Fruit fly (Drosophila melanogaster) whole organism, embryonic: ENCODE results near the gene eIF2Bepsilon.

ENCODE experiments used
- Adf1 ChIP-seq: fragments of 200-800 bp; sonication (Bioruptor generic); IDR thresholded peaks from 2 replicates; pipeline ENCODE4 v1.3.6; 2022; ENCODE audit warnings: missing biosample characterization, missing genetic modification characterization
- Atf3 ChIP-seq: fragments of 200-800 bp; sonication (Bioruptor generic); optimal IDR thresholded peaks from 3 replicates; lab custom pipeline; 2016; ENCODE audit warnings: missing biosample characterization, missing genetic modification characterization
- BtbVII ChIP-seq: fragments of 200-800 bp; sonication (Bioruptor generic); optimal IDR thresholded peaks from 3 replicates; lab custom pipeline; 2017; ENCODE audit warnings: missing biosample characterization, mild to moderate bottlenecking, missing genetic modification characterization
- Bteb2 ChIP-seq: fragments of 200-800 bp; sonication (Bioruptor generic); optimal IDR thresholded peaks from 2 replicates; lab custom pipeline; 2016; ENCODE audit warnings: missing biosample characterization, missing genetic modification characterization
- CG10274 ChIP-seq: fragments of 200-800 bp; sonication (Bioruptor generic); optimal IDR thresholded peaks from 3 replicates; lab custom pipeline; 2017; ENCODE audit warnings: missing biosample characterization, mild to moderate bottlenecking, missing genetic modification characterization
- CG10431 ChIP-seq: fragments of 200-800 bp; sonication (Bioruptor generic); optimal IDR thresholded peaks from 3 replicates; lab custom pipeline; 2018; ENCODE audit warnings: missing biosample characterization, mild to moderate bottlenecking, missing genetic modification characterization
- CG10959 ChIP-seq: fragments of 200-800 bp; sonication (Bioruptor generic); IDR thresholded peaks from 2 replicates; pipeline ENCODE4 v1.3.6; 2022; ENCODE audit warnings: missing biosample characterization, missing genetic modification characterization
- CG10979 ChIP-seq: fragments of 200-800 bp; sonication (Bioruptor generic); optimal IDR thresholded peaks from 2 replicates; lab custom pipeline; 2018; ENCODE audit warnings: missing biosample characterization, mild to moderate bottlenecking, missing genetic modification characterization, moderate library complexity
- CG11085 ChIP-seq: fragments of 200-800 bp; sonication (Bioruptor generic); IDR thresholded peaks from 2 replicates; pipeline ENCODE4 v1.3.6; 2022; ENCODE audit warnings: missing biosample characterization, missing genetic modification characterization
- CG12744 ChIP-seq: fragments of 200-800 bp; sonication (Bioruptor generic); optimal IDR thresholded peaks from 2 replicates; lab custom pipeline; 2016; ENCODE audit warnings: missing biosample characterization, missing genetic modification characterization
- CG13287 ChIP-seq: fragments of 200-800 bp; sonication (Bioruptor generic); IDR thresholded peaks from 2 replicates; pipeline ENCODE4 v1.3.6; 2022; ENCODE audit warnings: missing biosample characterization, missing genetic modification characterization; ENCODE audit not compliant: partially characterized antibody
- CG13424 ChIP-seq: fragments of 200-800 bp; sonication (Bioruptor generic); optimal IDR thresholded peaks from 2 replicates; lab custom pipeline; 2019; ENCODE audit warnings: missing biosample characterization, mild to moderate bottlenecking, missing genetic modification characterization, moderate library complexity
- CG17186 ChIP-seq: fragments of 200-800 bp; sonication (Bioruptor generic); optimal IDR thresholded peaks from 3 replicates; lab custom pipeline; 2017; ENCODE audit warnings: missing biosample characterization, missing genetic modification reagents, missing genetic modification characterization
- CG17328 ChIP-seq: fragments of 200-800 bp; sonication (Bioruptor generic); IDR thresholded peaks from 2 replicates; pipeline ENCODE4 v1.3.6; 2022; ENCODE audit warnings: missing biosample characterization, missing genetic modification characterization
- CG18262 ChIP-seq: fragments of 200-800 bp; optimal IDR thresholded peaks from 3 replicates; lab custom pipeline; 2019; ENCODE audit warnings: missing biosample characterization, mild to moderate bottlenecking, missing genetic modification characterization, moderate library complexity
- CG3995 ChIP-seq: fragments of 200-800 bp; sonication (Bioruptor generic); optimal IDR thresholded peaks from 3 replicates; lab custom pipeline; 2016; ENCODE audit warnings: missing biosample characterization, missing genetic modification characterization
- CG7987 ChIP-seq: fragments of 200-800 bp; sonication (Bioruptor generic); optimal IDR thresholded peaks from 2 replicates; lab custom pipeline; 2018; ENCODE audit warnings: missing biosample characterization, mild to moderate bottlenecking, missing genetic modification characterization, moderate library complexity
- CG9437 ChIP-seq: fragments of 200-800 bp; sonication (Bioruptor generic); optimal IDR thresholded peaks from 2 replicates; lab custom pipeline; 2018; ENCODE audit warnings: missing biosample characterization, mild to moderate bottlenecking, missing genetic modification characterization
- CG9932 ChIP-seq: fragments of 200-800 bp; sonication (Bioruptor generic); IDR thresholded peaks from 2 replicates; pipeline ENCODE4 v1.3.6; 2022; ENCODE audit warnings: missing biosample characterization, missing genetic modification characterization
- Camta ChIP-seq: fragments of 200-800 bp; sonication (Bioruptor generic); optimal IDR thresholded peaks from 2 replicates; lab custom pipeline; 2016; ENCODE audit warnings: missing biosample characterization, missing genetic modification characterization
- CrebB ChIP-seq: fragments of 200-800 bp; sonication (Bioruptor generic); optimal IDR thresholded peaks from 3 replicates; lab custom pipeline; 2018; ENCODE audit warnings: missing biosample characterization, mild to moderate bottlenecking, missing genetic modification characterization
- D19B ChIP-seq: fragments of 200-800 bp; sonication (Bioruptor generic); optimal IDR thresholded peaks from 2 replicates; lab custom pipeline; 2017; ENCODE audit warnings: missing biosample characterization, mild to moderate bottlenecking, missing genetic modification characterization
- E2f2 ChIP-seq: fragments of 200-800 bp; sonication (Bioruptor generic); IDR thresholded peaks from 2 replicates; pipeline ENCODE4 v1.3.6; 2022; ENCODE audit warnings: missing biosample characterization, missing genetic modification characterization
- Eip74EF ChIP-seq, 2 experiments: fragments of 200-800 bp in 1 of 2; fragments of >200 bp in 1 of 2; sonication (Bioruptor generic) in 1 of 2; optimal IDR thresholded peaks; 2 replicates each; lab custom pipeline; 2017 to 2019; ENCODE audit warnings: missing biosample characterization in 2 of 2, missing genetic modification characterization in 2 of 2, mild to moderate bottlenecking in 1 of 2, moderate library complexity in 1 of 2
- Gsc ChIP-seq: fragments of 200-800 bp; sonication (Bioruptor generic); IDR thresholded peaks from 2 replicates; pipeline ENCODE4 v1.3.6; 2022; ENCODE audit warnings: missing biosample characterization, missing genetic modification characterization
- Hr78 ChIP-seq, 2 experiments: fragments of 200-800 bp in 1 of 2; fragments of >200 bp in 1 of 2; sonication (Bioruptor generic) in 1 of 2; optimal IDR thresholded peaks; 2 replicates each; lab custom pipeline; 2017 to 2019; ENCODE audit warnings: missing biosample characterization in 2 of 2, missing genetic modification characterization in 2 of 2, mild to moderate bottlenecking in 1 of 2, moderate library complexity in 1 of 2
- Lim3 ChIP-seq: fragments of 200-800 bp; sonication (Bioruptor generic); IDR thresholded peaks from 2 replicates; pipeline ENCODE4 v1.3.6; 2022; ENCODE audit warnings: missing biosample characterization, missing genetic modification characterization
- Med ChIP-seq: fragments of 200-800 bp; sonication (Bioruptor generic); peaks from one replicate; lab custom pipeline; 2016; ENCODE audit warnings: missing biosample characterization, missing genetic modification characterization, mild to moderate bottlenecking, inconsistent platforms, moderate library complexity
- Opbp ChIP-seq: fragments of 200-800 bp; sonication (Bioruptor generic); IDR thresholded peaks from 3 replicates; pipeline ENCODE4 v1.3.6; 2022; ENCODE audit warnings: missing biosample characterization, missing genetic modification characterization; ENCODE audit not compliant: partially characterized antibody
- Ssrp ChIP-seq: fragments of 200-800 bp; sonication (Bioruptor generic); optimal IDR thresholded peaks from 2 replicates; lab custom pipeline; 2018; ENCODE audit warnings: missing biosample characterization, mild to moderate bottlenecking, missing genetic modification characterization, moderate library complexity
- Tbp ChIP-seq: fragments of >200 bp; optimal IDR thresholded peaks from 2 replicates; lab custom pipeline; 2018; ENCODE audit warnings: missing biosample characterization, missing genetic modification characterization
- Trl ChIP-seq, 3 experiments: fragments of >200 bp in 2 of 3; fragments of 200-800 bp in 1 of 3; sonication (Bioruptor generic) in 1 of 3; optimal IDR thresholded peaks; 2 replicates in 1 of 3; 3 replicates in 2 of 3; lab custom pipeline; 2016 to 2017; ENCODE audit warnings: missing biosample characterization in 1 of 3, missing genetic modification characterization in 1 of 3
- ac ChIP-seq: fragments of 200-800 bp; sonication (Bioruptor generic); optimal IDR thresholded peaks from 3 replicates; lab custom pipeline; 2017; ENCODE audit warnings: missing biosample characterization, mild to moderate bottlenecking, missing genetic modification characterization
- btn ChIP-seq: fragments of 200-800 bp; sonication (Bioruptor generic); optimal IDR thresholded peaks from 2 replicates; lab custom pipeline; 2016; ENCODE audit warnings: missing biosample characterization, missing genetic modification characterization
- cg ChIP-seq: fragments of 200-800 bp; sonication (Bioruptor generic); optimal IDR thresholded peaks from 3 replicates; lab custom pipeline; 2019; ENCODE audit warnings: missing biosample characterization, mild to moderate bottlenecking, missing genetic modification characterization, moderate library complexity
- crol ChIP-seq: fragments of 200-800 bp; sonication (Bioruptor generic); IDR thresholded peaks from 2 replicates; pipeline ENCODE4 v1.3.6; 2022; ENCODE audit warnings: missing biosample characterization, missing genetic modification characterization
- emc ChIP-seq: fragments of 200-800 bp; sonication (Bioruptor generic); optimal IDR thresholded peaks from 2 replicates; lab custom pipeline; 2016; ENCODE audit warnings: missing biosample characterization, missing genetic modification characterization
- en ChIP-seq: fragments of 200-800 bp; sonication (Bioruptor generic); optimal IDR thresholded peaks from 2 replicates; lab custom pipeline; 2016; ENCODE audit warnings: missing biosample characterization, missing genetic modification characterization
- gem ChIP-seq: fragments of 200-800 bp; sonication (Bioruptor generic); optimal IDR thresholded peaks from 2 replicates; lab custom pipeline; 2019; ENCODE audit warnings: missing biosample characterization, mild to moderate bottlenecking, missing genetic modification characterization, moderate library complexity
- hb ChIP-seq: fragments of 200-800 bp; sonication (Bioruptor generic); IDR thresholded peaks from 3 replicates; pipeline ENCODE4 v1.3.6; 2022; ENCODE audit warnings: missing biosample characterization, missing genetic modification characterization; ENCODE audit not compliant: partially characterized antibody
- kni ChIP-seq: fragments of 200-800 bp; sonication (Bioruptor generic); optimal IDR thresholded peaks from 3 replicates; lab custom pipeline; 2017; ENCODE audit warnings: mild to moderate bottlenecking, missing biosample characterization, missing genetic modification reagents, missing genetic modification characterization
- oc ChIP-seq: fragments of 200-800 bp; sonication (Bioruptor generic); optimal IDR thresholded peaks from 2 replicates; lab custom pipeline; 2018; ENCODE audit warnings: missing biosample characterization, mild to moderate bottlenecking, missing genetic modification characterization, moderate library complexity
- onecut ChIP-seq: fragments of 200-800 bp; sonication (Bioruptor generic); IDR thresholded peaks from 2 replicates; pipeline ENCODE4 v1.3.6; 2022; ENCODE audit warnings: missing biosample characterization, missing genetic modification characterization
- ranshi ChIP-seq: fragments of 200-800 bp; sonication (Bioruptor generic); IDR thresholded peaks from 2 replicates; pipeline ENCODE4 v1.3.6; 2022; ENCODE audit warnings: missing biosample characterization, missing genetic modification characterization
- sd ChIP-seq: fragments of 200-800 bp; sonication (Bioruptor generic); optimal IDR thresholded peaks from 3 replicates; lab custom pipeline; 2018; ENCODE audit warnings: missing biosample characterization, mild to moderate bottlenecking, missing genetic modification characterization, moderate library complexity
- sna ChIP-seq: fragments of 200-800 bp; sonication (Bioruptor generic); IDR thresholded peaks from 2 replicates; pipeline ENCODE4 v1.3.6; 2022; ENCODE audit warnings: missing biosample characterization, missing genetic modification characterization; ENCODE audit not compliant: partially characterized antibody
- tll ChIP-seq, 2 experiments: fragments of 200-800 bp in 1 of 2; fragments of >200 bp in 1 of 2; sonication (Bioruptor generic) in 1 of 2; optimal IDR thresholded peaks; 2 replicates each; lab custom pipeline; 2017 to 2019; ENCODE audit warnings: missing biosample characterization in 2 of 2, missing genetic modification characterization in 2 of 2, mild to moderate bottlenecking in 1 of 2, moderate library complexity in 1 of 2
- unpg ChIP-seq: fragments of 200-800 bp; sonication (Bioruptor generic); optimal IDR thresholded peaks from 3 replicates; lab custom pipeline; 2018; ENCODE audit warnings: missing biosample characterization, mild to moderate bottlenecking, missing genetic modification characterization, moderate library complexity

The eIF2Bepsilon gene

DNA sequence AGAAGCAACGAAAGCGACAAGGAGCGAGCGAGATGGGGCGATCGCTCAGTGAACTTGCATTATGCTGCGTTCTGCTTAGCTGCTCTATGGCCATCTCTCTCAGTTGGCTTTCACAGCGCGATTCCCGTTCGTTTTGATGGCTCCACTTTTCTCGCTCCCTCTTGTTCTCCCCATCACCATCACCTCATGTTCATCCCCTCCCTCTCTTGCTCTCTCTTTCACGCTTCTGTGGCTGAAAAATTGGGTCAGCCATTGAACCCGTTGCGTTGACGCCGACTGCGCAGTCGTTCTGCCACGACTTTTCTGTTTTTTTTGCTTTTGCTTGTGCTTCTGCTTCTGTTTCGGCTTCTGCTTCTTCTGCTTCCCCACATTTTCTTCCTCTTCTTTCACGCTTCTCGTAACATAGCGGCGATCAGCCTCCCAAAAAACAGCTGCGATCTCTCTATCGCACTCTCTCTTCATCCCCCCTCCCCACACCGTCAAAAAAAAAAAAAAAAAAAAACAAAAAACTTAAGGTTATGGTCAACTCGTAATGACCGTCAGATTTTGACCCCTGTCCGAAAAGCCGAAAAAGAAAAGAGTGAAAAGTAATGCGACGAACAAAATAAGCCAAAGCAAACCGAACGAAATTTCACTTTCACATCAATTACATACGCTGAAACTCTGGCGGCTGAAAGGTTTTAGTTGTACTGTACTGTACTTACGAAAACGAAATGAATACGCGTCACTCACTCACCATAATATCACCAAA is 48.1 kb upstream of the eIF2Bepsilon start (continued):
- TF ChIP-seq Camta (GFP tag; lab: Kevin White, UChicago) (no peak), Lim3 (no peak), ranshi (GFP tag; lab: Robert Waterston, UW) (no peak), onecut (GFP tag; lab: Robert Waterston, UW) (no peak), crol (GFP tag; lab: Robert Waterston, UW) (peak; percentile 90), CrebB (tag; lab: Kevin White, UChicago) (no peak), cg (peak; percentile 45), en (no peak), gem (tag; lab: Kevin White, UChicago) (no peak), sna (GFP tag; lab: Robert Waterston, UW) (no peak), CG9932 (GFP tag; lab: Robert Waterston, UW) (no peak), Gsc (GFP tag; lab: Robert Waterston, UW) (no peak), oc (tag; lab: Kevin White, UChicago) (peak; percentile 0), CG17328 (no peak), kni (GFP tag; lab: Kevin White, UChicago) (peak; percentile 87), Trl (optimal IDR thresholded peaks at IDR 0.05; lab: Kevin White, UChicago) (peak in 1 of 2 experiments; percentile 16), Trl (GFP tag; optimal IDR thresholded peaks at IDR 0.05; lab: Kevin White, UChicago) (no peak), CG10431 (GFP tag; lab: Kevin White, UChicago) (no peak), CG12744 (no peak), sd (tag; lab: Kevin White, UChicago) (peak; percentile 78), unpg (GFP tag; lab: Kevin White, UChicago) (no peak), CG18262 (tag; lab: Kevin White, UChicago) (no peak), Tbp (GFP tag; lab: Kevin White, UChicago) (no peak), CG10959 (GFP tag; lab: Robert Waterston, UW) (no peak), Ssrp (no peak), CG10274 (GFP tag; lab: Kevin White, UChicago) (no peak), emc (no peak), CG13424 (tag; lab: Kevin White, UChicago) (no peak), CG17186 (GFP tag; lab: Kevin White, UChicago) (no peak), tll (GFP tag; optimal IDR thresholded peaks at IDR 0.05; lab: Kevin White, UChicago) (no peak), Hr78 (GFP tag; optimal IDR thresholded peaks at IDR 0.05; lab: Kevin White, UChicago) (peak in 1 of 2 experiments; percentile 89), hb (GFP tag; lab: Robert Waterston, UW) (no peak), ac (GFP tag; lab: Kevin White, UChicago) (no peak), CG9437 (GFP tag; lab: Kevin White, UChicago) (no peak), Opbp (GFP tag; lab: Robert Waterston, UW) (no peak), Atf3 (GFP tag; lab: Kevin White, UChicago) (no peak), CG13287 (GFP tag; lab: Robert Waterston, UW) (no peak), CG11085 (GFP tag; lab: Robert Waterston, UW) (no peak), CG7987 (GFP tag; lab: Kevin White, UChicago) (no peak), CG3995 (GFP tag; lab: Kevin White, UChicago) (no peak), BtbVII (GFP tag; lab: Kevin White, UChicago) (no peak), Eip74EF (GFP tag; optimal IDR thresholded peaks at IDR 0.05; lab: Kevin White, UChicago) (no peak), Bteb2 (no peak), CG10979 (no peak), Adf1 (GFP tag; lab: Robert Waterston, UW) (peak; percentile 68), Med (peak; percentile 71), btn (GFP tag; lab: Kevin White, UChicago) (no peak), D19B (no peak), E2f2 (GFP tag; lab: Robert Waterston, UW) (no peak)
